Fruit fly (Drosophila melanogaster): Measurements from ENCODE around the gene mEFG1.

DNA sequence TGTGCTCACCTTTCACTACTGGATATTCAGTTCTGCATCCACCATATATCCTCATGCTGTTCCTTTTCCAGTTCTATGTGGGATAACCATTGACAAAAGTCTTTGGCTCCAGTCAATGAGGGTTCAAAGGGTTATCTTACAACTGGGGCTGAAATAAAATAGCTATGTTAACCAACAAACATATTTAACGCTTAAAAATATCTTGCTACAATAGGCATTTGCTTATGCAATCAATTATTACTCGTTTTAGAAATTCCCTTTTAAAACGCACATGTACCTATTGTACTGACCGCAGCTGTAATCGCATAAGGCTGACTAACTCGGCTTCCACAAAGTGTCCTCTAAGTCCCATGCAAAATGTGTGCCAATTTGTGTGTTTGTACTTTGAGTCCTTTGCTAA lies 43.6 kb downstream of the mEFG1 start:
- no peak for TF ChIP-seq Sin3A (optimal IDR thresholded peaks at IDR 0.05)
- TF ChIP-seq psq (optimal IDR thresholded peaks at IDR 0.05): no peak
- no peak for TF ChIP-seq h (optimal IDR thresholded peaks at IDR 0.05)
- no peak for TF ChIP-seq ttk (optimal IDR thresholded peaks at IDR 0.05)
- TF ChIP-seq insv (optimal IDR thresholded peaks at IDR 0.05): no peak
